Worm (Caenorhabditis elegans) whole organism, early embryonic: ENCODE measurements around the gene Y62E10A.23.

ENCODE experiments used
- B0310.2 ChIP-seq: sonication (generic microtip); optimal IDR thresholded peaks from 2 replicates; lab custom pipeline; 2016; ENCODE audit warnings: mild to moderate bottlenecking, missing genetic modification characterization, missing compliant biosample characterization
- aly-1 ChIP-seq: sonication (generic microtip); optimal IDR thresholded peaks from 2 replicates; lab custom pipeline; 2016; ENCODE audit warnings: missing genetic modification characterization, missing compliant biosample characterization
- ama-1 ChIP-seq: fragments of 150-350 bp; optimal IDR thresholded peaks from 2 replicates; lab custom pipeline; 2014
- ceh-36 ChIP-seq: sonication (generic microtip); optimal IDR thresholded peaks from 2 replicates; lab custom pipeline; 2016; ENCODE audit warnings: missing genetic modification characterization, inconsistent platforms, missing compliant biosample characterization
- ets-7 ChIP-seq: sonication (generic microtip); optimal IDR thresholded peaks from 2 replicates; lab custom pipeline; 2016; ENCODE audit warnings: missing genotype, missing genetic modification characterization, missing compliant biosample characterization
- flt-1 ChIP-seq: fragments of 200-800 bp; sonication (Bioruptor generic); IDR thresholded peaks from 2 replicates; pipeline ENCODE4 v1.3.6; 2022; ENCODE audit warnings: missing genetic modification characterization, missing compliant biosample characterization
- hmbx-1 ChIP-seq: sonication (generic microtip); optimal IDR thresholded peaks from 2 replicates; lab custom pipeline; 2016; ENCODE audit warnings: mild to moderate bottlenecking, missing genetic modification characterization, missing compliant biosample characterization
- hmg-4 ChIP-seq: fragments of 200-800 bp; sonication (Bioruptor generic); optimal IDR thresholded peaks from 2 replicates; lab custom pipeline; 2018; ENCODE audit warnings: mild to moderate bottlenecking, missing genetic modification characterization, missing compliant biosample characterization
- hnd-1 ChIP-seq: sonication (generic microtip); optimal IDR thresholded peaks from 2 replicates; lab custom pipeline; 2016; ENCODE audit warnings: missing genetic modification characterization, missing compliant biosample characterization
- scrt-1 ChIP-seq: fragments of 200-800 bp; sonication (Bioruptor generic); IDR thresholded peaks from 2 replicates; pipeline ENCODE4 v1.3.6; 2022; ENCODE audit warnings: missing genetic modification characterization, missing compliant biosample characterization
- sea-1 ChIP-seq: fragments of 200-800 bp; sonication (Bioruptor generic); conservative IDR thresholded peaks from 2 replicates; pipeline ENCODE4 v1.3.6; 2022; ENCODE audit warnings: missing genetic modification characterization, missing compliant biosample characterization
- tra-4 ChIP-seq: sonication (generic microtip); optimal IDR thresholded peaks from 2 replicates; lab custom pipeline; 2017; ENCODE audit warnings: missing genetic modification characterization, missing compliant biosample characterization

DNA sequence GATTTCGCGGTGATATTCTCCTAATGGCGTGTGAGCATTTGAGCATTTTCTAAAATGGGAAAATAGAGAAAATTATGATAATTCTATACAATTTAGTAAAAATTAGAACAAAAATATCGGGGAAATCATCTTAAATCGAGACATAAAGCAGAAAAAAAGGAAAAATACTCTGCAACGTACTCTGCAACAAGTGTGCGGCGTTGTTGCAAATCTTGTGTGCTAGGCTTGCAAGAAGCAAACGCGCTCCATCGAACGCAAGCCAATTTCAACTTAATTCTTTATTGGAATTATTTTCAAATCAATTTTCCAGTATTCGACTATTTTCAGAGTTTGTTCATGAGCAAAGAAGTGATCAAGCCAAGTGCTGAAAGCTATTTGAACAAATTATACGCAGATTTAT, at the start of gene Y62E10A.23, which contains the start of the genes Y62E10A.20 and mdt-9:
- TF ChIP-seq ama-1 (lab: Kevin White, UChicago), result no peak
- TF ChIP-seq hnd-1, result peak; percentile 23
- no peak for TF ChIP-seq tra-4 (tag; lab: Kevin White, UChicago)
- peak; percentile 61 for TF ChIP-seq flt-1 (GFP tag; lab: Robert Waterston, UW)
- TF ChIP-seq hmg-4 (GFP tag; lab: Kevin White, UChicago), result peak; percentile 19
- peak; percentile 67; the same call in 1 of the 2 replicates for TF ChIP-seq scrt-1 (GFP tag; lab: Robert Waterston, UW)
- TF ChIP-seq aly-1, result peak; percentile 53
- TF ChIP-seq ceh-36 (tag; lab: Kevin White, UChicago), result peak; percentile 65
- TF ChIP-seq ets-7, result peak; percentile 26
- peak; percentile 48 for TF ChIP-seq hmbx-1 (tag; lab: Kevin White, UChicago)
- TF ChIP-seq B0310.2 (tag; lab: Kevin White, UChicago), result no peak
- TF ChIP-seq sea-1 (GFP tag; lab: Robert Waterston, UW), result peak; percentile 77
